Fruit fly (Drosophila melanogaster): ENCODE measurements around the gene CG5849.

DNA sequence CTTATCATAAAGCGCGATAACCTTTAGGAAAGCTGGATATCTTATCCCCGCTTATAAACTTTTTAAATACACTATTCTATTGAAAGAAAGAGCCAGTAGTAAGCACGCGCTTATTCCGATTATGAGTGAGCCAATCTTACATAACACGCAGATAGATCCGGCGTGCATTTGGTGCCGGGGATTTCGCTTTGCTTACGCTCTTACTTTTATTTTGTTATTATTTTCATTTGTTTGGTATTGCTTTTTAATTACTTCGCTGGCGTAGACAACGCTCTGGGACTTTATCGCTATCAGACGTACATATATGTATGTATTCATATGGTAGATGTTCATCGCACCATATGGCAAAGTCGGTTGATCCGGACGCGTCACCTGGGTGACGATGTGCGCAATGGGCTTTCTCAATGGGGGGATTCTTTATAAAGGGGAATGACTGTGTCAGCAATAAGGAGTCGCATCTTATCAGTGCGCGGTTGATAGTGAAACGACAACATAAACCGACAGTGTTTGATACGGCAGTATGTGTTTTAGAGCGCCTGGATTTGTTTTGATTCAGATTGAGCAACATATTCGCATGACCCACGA is 953 bp downstream of the CG5849 start:
- TF ChIP-seq OdsH (GFP tag; optimal IDR thresholded peaks at IDR 0.05): no peak
- TF ChIP-seq CG31627 (GFP tag; optimal IDR thresholded peaks at IDR 0.05): no peak
- no peak for TF ChIP-seq cyc (GFP tag; optimal IDR thresholded peaks at IDR 0.05)
- no peak for TF ChIP-seq pdm3 (GFP tag; optimal IDR thresholded peaks at IDR 0.05)
